Fruit fly (Drosophila melanogaster): ENCODE results near the gene mRpL45.

The mRpL45 gene

dm6 chr3R:22582981-22583380, 35.3 kb upstream of the mRpL45 start, which contains the start of gene Dph5 (continued):
- TF ChIP-seq en (GFP tag; optimal IDR thresholded peaks at IDR 0.05): no peak
- no peak for TF ChIP-seq CG8478 (optimal IDR thresholded peaks at IDR 0.05)
- TF ChIP-seq Gug (GFP tag; IDR thresholded peaks at IDR 0.05): no peak
- TF ChIP-seq CG18011 (GFP tag; optimal IDR thresholded peaks at IDR 0.05): no peak
- no peak for TF ChIP-seq Optix (GFP tag; IDR thresholded peaks at IDR 0.05)
- no peak for TF ChIP-seq jumu (GFP tag; optimal IDR thresholded peaks at IDR 0.05)
- TF ChIP-seq h (optimal IDR thresholded peaks at IDR 0.05): no peak
- no peak for TF ChIP-seq CG17612 (GFP tag; IDR thresholded peaks at IDR 0.05)
- TF ChIP-seq pzg (GFP tag; optimal IDR thresholded peaks at IDR 0.05): peak; percentile 61
- TF ChIP-seq CG18476 (GFP tag; optimal IDR thresholded peaks at IDR 0.05): no peak
- no peak for TF ChIP-seq CG7357 (GFP tag; IDR thresholded peaks at IDR 0.05)
- no peak for TF ChIP-seq CG10565 (GFP tag; optimal IDR thresholded peaks at IDR 0.05)
- TF ChIP-seq CG6272 (GFP tag; IDR thresholded peaks at IDR 0.05): no peak
- no peak for TF ChIP-seq tap (tag; optimal IDR thresholded peaks at IDR 0.05)
- no peak for TF ChIP-seq CG3726 (GFP tag; IDR thresholded peaks at IDR 0.05)
- TF ChIP-seq schlank (tag; optimal IDR thresholded peaks at IDR 0.05): no peak
- TF ChIP-seq NK7.1 (GFP tag; optimal IDR thresholded peaks at IDR 0.05): no peak
- TF ChIP-seq ewg (GFP tag; optimal IDR thresholded peaks at IDR 0.05): no peak
- TF ChIP-seq zfh1 (GFP tag; IDR thresholded peaks at IDR 0.05): no peak
- TF ChIP-seq rib (GFP tag; IDR thresholded peaks at IDR 0.05): no peak
- TF ChIP-seq CG34376 (GFP tag; optimal IDR thresholded peaks at IDR 0.05): no peak
- TF ChIP-seq Awh (GFP tag; IDR thresholded peaks at IDR 0.05): no peak
- TF ChIP-seq Max (GFP tag; optimal IDR thresholded peaks at IDR 0.05): peak; percentile 52
- TF ChIP-seq CG31365 (tag; optimal IDR thresholded peaks at IDR 0.05): no peak
- no peak for TF ChIP-seq fd64A (GFP tag; optimal IDR thresholded peaks at IDR 0.05)
- no peak for TF ChIP-seq Sry-δ (GFP tag; optimal IDR thresholded peaks at IDR 0.05)
- TF ChIP-seq Med (GFP tag): peak; percentile 37
- no peak for TF ChIP-seq CG8359 (GFP tag; optimal IDR thresholded peaks at IDR 0.05; ENCODE audit: borderline replicate concordance)
- no peak for TF ChIP-seq CG3838 (GFP tag; optimal IDR thresholded peaks at IDR 0.05)
- no peak for TF ChIP-seq maf-S (GFP tag; optimal IDR thresholded peaks at IDR 0.05)
- no peak for TF ChIP-seq Mad (GFP tag; optimal IDR thresholded peaks at IDR 0.05)
- no peak for TF ChIP-seq ara (GFP tag; IDR thresholded peaks at IDR 0.05)
- peak; percentile 98 for TF ChIP-seq ftz-f1 (GFP tag; optimal IDR thresholded peaks at IDR 0.05)
- TF ChIP-seq CG13287 (GFP tag; IDR thresholded peaks at IDR 0.05; ENCODE audit: partially characterized antibody): peak; percentile 28; the same call in 1 of the 2 replicates
- no peak for TF ChIP-seq toy (GFP tag; IDR thresholded peaks at IDR 0.05)
- no peak for TF ChIP-seq caup (GFP tag; optimal IDR thresholded peaks at IDR 0.05; ENCODE audit: severe bottlenecking)
- TF ChIP-seq Elba2 (GFP tag; optimal IDR thresholded peaks at IDR 0.05): no peak
- no peak for TF ChIP-seq CG17385 (GFP tag; optimal IDR thresholded peaks at IDR 0.05)
- no peak for TF ChIP-seq CG11247 (GFP tag; IDR thresholded peaks at IDR 0.05)
- TF ChIP-seq NfI (GFP tag; optimal IDR thresholded peaks at IDR 0.05): no peak
- TF ChIP-seq tll (GFP tag; optimal IDR thresholded peaks at IDR 0.05): no peak
- no peak for TF ChIP-seq zen2 (GFP tag; IDR thresholded peaks at IDR 0.05; ENCODE audit: partially characterized antibody)
- TF ChIP-seq Dip3 (GFP tag; optimal IDR thresholded peaks at IDR 0.05): no peak
- no peak for TF ChIP-seq Hr3 (GFP tag; optimal IDR thresholded peaks at IDR 0.05)
- no peak for TF ChIP-seq CG12155 (GFP tag; optimal IDR thresholded peaks at IDR 0.05)
- no peak for TF ChIP-seq CoRest (tag; optimal IDR thresholded peaks at IDR 0.05)
- no peak for TF ChIP-seq CG30403 (GFP tag; optimal IDR thresholded peaks at IDR 0.05)
- TF ChIP-seq D (optimal IDR thresholded peaks at IDR 0.05): no peak
- no peak for TF ChIP-seq D (GFP tag; optimal IDR thresholded peaks at IDR 0.05)
- no peak for TF ChIP-seq Doc2 (GFP tag; IDR thresholded peaks at IDR 0.05)
- no peak for TF ChIP-seq CG9437 (GFP tag; optimal IDR thresholded peaks at IDR 0.05)
- no peak for TF ChIP-seq HHEX (GFP tag; optimal IDR thresholded peaks at IDR 0.05)
- no peak for TF ChIP-seq vfl (GFP tag; optimal IDR thresholded peaks at IDR 0.05)
